Worm (Caenorhabditis elegans) whole organism, L1 larva: ENCODE results near the gene lgc-14.

Source experiments
- ama-1 ChIP-seq: fragments of 150-350 bp; optimal IDR thresholded peaks from 2 replicates; lab custom pipeline; 2014
- ceh-88 ChIP-seq: fragments of 200-800 bp; sonication (Bioruptor generic); IDR thresholded peaks from 2 replicates; pipeline ENCODE4 v1.3.6; 2022; ENCODE audit warnings: missing genetic modification characterization, missing compliant biosample characterization
- lin-13 ChIP-seq: fragments of 150-350 bp; optimal IDR thresholded peaks from 2 replicates; lab custom pipeline; 2014; ENCODE audit warnings: missing biosample characterization, missing genetic modification reagents, missing genetic modification characterization
- lin-39 ChIP-seq: fragments of 150-350 bp; optimal IDR thresholded peaks from 2 replicates; lab custom pipeline; 2014; ENCODE audit warnings: missing biosample characterization, missing genetic modification reagents, missing genetic modification characterization
- nhr-76 ChIP-seq: sonication (generic microtip); optimal IDR thresholded peaks from 2 replicates; lab custom pipeline; 2017; ENCODE audit warnings: missing biosample characterization, missing genetic modification characterization
- nhr-77 ChIP-seq: fragments of 150-350 bp; optimal IDR thresholded peaks from 2 replicates; lab custom pipeline; 2014; ENCODE audit warnings: missing biosample characterization, missing genetic modification characterization
- snu-23 ChIP-seq: sonication (generic microtip); optimal IDR thresholded peaks from 2 replicates; lab custom pipeline; 2016; ENCODE audit warnings: missing genetic modification characterization, missing compliant biosample characterization
- sox-4 ChIP-seq: sonication (generic microtip); optimal IDR thresholded peaks from 2 replicates; lab custom pipeline; 2016; ENCODE audit warnings: missing genetic modification characterization, missing compliant biosample characterization

ce11 chrX:12068250-12068649, 43.1 kb upstream of the lgc-14 start, which contains the start of gene lgc-24:
- no peak for TF ChIP-seq ceh-88 (GFP tag; lab: Robert Waterston, UW)
- TF ChIP-seq nhr-77 (tag; lab: Kevin White, UChicago) = no peak
- no peak for TF ChIP-seq lin-39 (tag; lab: Kevin White, UChicago)
- no peak for TF ChIP-seq snu-23 (GFP tag; lab: Kevin White, UChicago)
- no peak for TF ChIP-seq nhr-76 (tag; lab: Kevin White, UChicago)
- TF ChIP-seq lin-13 (GFP tag; lab: Kevin White, UChicago) = no peak
- TF ChIP-seq sox-4 = no peak
- TF ChIP-seq ama-1 (lab: Kevin White, UChicago) = no peak
